Fruit fly (Drosophila melanogaster): ENCODE results near the gene CG3597.

The CG3597 gene

dm6 chr2L:2357228-2357656, 14.1 kb downstream of the CG3597 start, which contains the start of gene CG9967 (continued):
- TF ChIP-seq trem (tag; optimal IDR thresholded peaks at IDR 0.05) (peak; percentile 99), Hr39 (optimal IDR thresholded peaks at IDR 0.05) (no peak), MBD-R2 (GFP tag; IDR thresholded peaks at IDR 0.05) (peak; percentile 69), bcd (GFP tag; optimal IDR thresholded peaks at IDR 0.05) (no peak), Lpt (GFP tag; optimal IDR thresholded peaks at IDR 0.05) (no peak), Meics (GFP tag; optimal IDR thresholded peaks at IDR 0.05) (no peak), Sry-δ (GFP tag; optimal IDR thresholded peaks at IDR 0.05) (no peak), Med (GFP tag) (peak; percentile 73), HLH3B (GFP tag; IDR thresholded peaks at IDR 0.05) (no peak), CG13624 (GFP tag; optimal IDR thresholded peaks at IDR 0.05) (no peak), CG10959 (GFP tag; IDR thresholded peaks at IDR 0.05) (no peak), Dfd (GFP tag; optimal IDR thresholded peaks at IDR 0.05) (no peak), sima (GFP tag; optimal IDR thresholded peaks at IDR 0.05) (no peak), ken (GFP tag; IDR thresholded peaks at IDR 0.05) (no peak), lola (GFP tag; optimal IDR thresholded peaks at IDR 0.05) (no peak), CG34376 (GFP tag; optimal IDR thresholded peaks at IDR 0.05) (no peak), CG14965 (GFP tag; optimal IDR thresholded peaks at IDR 0.05; ENCODE audit: borderline replicate concordance) (no peak), H2.0 (GFP tag; IDR thresholded peaks at IDR 0.05) (no peak), chm (GFP tag; IDR thresholded peaks at IDR 0.05) (no peak), CG7357 (GFP tag; IDR thresholded peaks at IDR 0.05) (no peak), gcm2 (GFP tag; optimal IDR thresholded peaks at IDR 0.05) (no peak), CG10274 (GFP tag; optimal IDR thresholded peaks at IDR 0.05) (no peak), CG15601 (tag; optimal IDR thresholded peaks at IDR 0.05) (peak; percentile 34), cad (GFP tag; optimal IDR thresholded peaks at IDR 0.05) (no peak), btn (GFP tag; optimal IDR thresholded peaks at IDR 0.05) (no peak), eyg (GFP tag; optimal IDR thresholded peaks at IDR 0.05) (no peak), ewg (GFP tag; optimal IDR thresholded peaks at IDR 0.05) (no peak), CG43689 (GFP tag; IDR thresholded peaks at IDR 0.05) (no peak), CG9797 (GFP tag; optimal IDR thresholded peaks at IDR 0.05) (peak; percentile 13), Hsf (GFP tag; optimal IDR thresholded peaks at IDR 0.05) (no peak), CG3726 (GFP tag; IDR thresholded peaks at IDR 0.05) (no peak), HmgZ (tag; optimal IDR thresholded peaks at IDR 0.05) (peak; percentile 12), nau (GFP tag; optimal IDR thresholded peaks at IDR 0.05) (no peak), CG18764 (GFP tag; optimal IDR thresholded peaks at IDR 0.05) (no peak), CG1647 (GFP tag; optimal IDR thresholded peaks at IDR 0.05) (no peak), CG9215 (GFP tag; IDR thresholded peaks at IDR 0.05) (no peak), Dek (tag; optimal IDR thresholded peaks at IDR 0.05) (no peak), CG8388 (GFP tag; optimal IDR thresholded peaks at IDR 0.05) (no peak), CG1024 (GFP tag; IDR thresholded peaks at IDR 0.05) (no peak), stwl (tag; optimal IDR thresholded peaks at IDR 0.05) (peak; percentile 84), CG7271 (tag; optimal IDR thresholded peaks at IDR 0.05) (no peak), en (GFP tag; optimal IDR thresholded peaks at IDR 0.05) (no peak), CG7372 (GFP tag; IDR thresholded peaks at IDR 0.05) (no peak), Xbp1 (GFP tag; optimal IDR thresholded peaks at IDR 0.05) (peak; percentile 2), nerfin-1 (tag; optimal IDR thresholded peaks at IDR 0.05) (no peak), Six4 (GFP tag; optimal IDR thresholded peaks at IDR 0.05) (no peak), sug (tag; optimal IDR thresholded peaks at IDR 0.05) (peak; percentile 23), CG32767 (GFP tag; IDR thresholded peaks at IDR 0.05) (no peak), CG4424 (GFP tag; optimal IDR thresholded peaks at IDR 0.05) (no peak), Bgb (GFP tag; IDR thresholded peaks at IDR 0.05; ENCODE audit: partially characterized antibody) (peak; percentile 27; the same call in 1 of the 2 replicates), gsb-n (tag; optimal IDR thresholded peaks at IDR 0.05) (no peak), ATbp (GFP tag; optimal IDR thresholded peaks at IDR 0.05) (no peak), p53 (GFP tag; optimal IDR thresholded peaks at IDR 0.05) (no peak)
